Worm (Caenorhabditis elegans): ENCODE results near the gene csn-4.
"Not testable (repeated sequence)": the region's sequence is repeated elsewhere in the genome, so short reads cannot be mapped to it uniquely, and the experiment has no call there.

Gene csn-4

ce11 chrIV:1093870-1094564 lies 7.2 kb upstream of the csn-4 start, which contains the start of the genes cct-8 and Y55F3AR.2:
Gene cct-8 (minus strand): TSS chrIV:1093920.
Gene Y55F3AR.2 (plus strand): TSS chrIV:1094541.
- no peak for TF ChIP-seq unc-62 (GFP tag; optimal IDR thresholded peaks at IDR 0.05)

ce11 chrIV:1075484-1075883 lies 11.3 kb downstream of the csn-4 start:
- TF ChIP-seq unc-62 (GFP tag; optimal IDR thresholded peaks at IDR 0.05): no peak

ce11 chrIV:1074069-1074468 lies 12.7 kb downstream of the csn-4 start:
- no peak for TF ChIP-seq unc-62 (GFP tag; optimal IDR thresholded peaks at IDR 0.05)

- TF ChIP-seq unc-62 (GFP tag; optimal IDR thresholded peaks at IDR 0.05): no peak
Measured at ce11 chrIV:1070383-1070782, 16.4 kb downstream of the csn-4 start.

- no peak for TF ChIP-seq unc-62 (GFP tag; optimal IDR thresholded peaks at IDR 0.05)
Measured at ce11 chrIV:1068730-1069244, 18.0 kb downstream of the csn-4 start.

- TF ChIP-seq unc-62 (GFP tag; optimal IDR thresholded peaks at IDR 0.05): no peak
Measured at ce11 chrIV:1067430-1067829, 19.4 kb downstream of the csn-4 start, which contains the start of gene znf-782. Gene znf-782 (minus strand): TSS chrIV:1067525.

ce11 chrIV:1065569-1065968 lies 21.2 kb downstream of the csn-4 start:
- no peak for TF ChIP-seq unc-62 (GFP tag; optimal IDR thresholded peaks at IDR 0.05)

ce11 chrIV:1064289-1064848 lies 22.4 kb downstream of the csn-4 start:
- no peak for TF ChIP-seq unc-62 (GFP tag; optimal IDR thresholded peaks at IDR 0.05)

- no peak for TF ChIP-seq unc-62 (GFP tag; optimal IDR thresholded peaks at IDR 0.05)
Measured at ce11 chrIV:1063058-1063457, 23.8 kb downstream of the csn-4 start.

ce11 chrIV:1058504-1058903 lies 28.3 kb downstream of the csn-4 start:
- TF ChIP-seq unc-62 (GFP tag; optimal IDR thresholded peaks at IDR 0.05): no peak

ce11 chrIV:1056263-1056942 lies 30.4 kb downstream of the csn-4 start, which contains the start of the genes Y55F3AM.13 and mrps-25:
Gene Y55F3AM.13 (minus strand): TSS chrIV:1056313.
Gene mrps-25 (plus strand): TSS chrIV:1056892.
- TF ChIP-seq unc-62 (GFP tag; optimal IDR thresholded peaks at IDR 0.05): no peak

ce11 chrIV:1055734-1056133 lies 31.1 kb downstream of the csn-4 start:
- no peak for TF ChIP-seq unc-62 (GFP tag; optimal IDR thresholded peaks at IDR 0.05)

- TF ChIP-seq unc-62 (GFP tag; optimal IDR thresholded peaks at IDR 0.05): no peak
Measured at ce11 chrIV:1054736-1055135, 32.1 kb downstream of the csn-4 start, which contains the start of gene dcap-1. Gene dcap-1 (minus strand): TSS chrIV:1054794.

ce11 chrIV:1053989-1054388 lies 32.8 kb downstream of the csn-4 start:
- no peak for TF ChIP-seq unc-62 (GFP tag; optimal IDR thresholded peaks at IDR 0.05)

- TF ChIP-seq unc-62 (GFP tag; optimal IDR thresholded peaks at IDR 0.05): not testable (repeated sequence)
Measured at ce11 chrIV:1051636-1052133, 35.1 kb downstream of the csn-4 start, which contains the start of gene Y55F3AM.21. Gene Y55F3AM.21 (minus strand): TSS chrIV:1051686.

- TF ChIP-seq unc-62 (GFP tag; optimal IDR thresholded peaks at IDR 0.05): no peak
Measured at ce11 chrIV:1046996-1047395, 39.8 kb downstream of the csn-4 start.

Data from whole organism, dauer.